Fruit fly (Drosophila melanogaster): Measurements from ENCODE around the gene CG14913.

DNA sequence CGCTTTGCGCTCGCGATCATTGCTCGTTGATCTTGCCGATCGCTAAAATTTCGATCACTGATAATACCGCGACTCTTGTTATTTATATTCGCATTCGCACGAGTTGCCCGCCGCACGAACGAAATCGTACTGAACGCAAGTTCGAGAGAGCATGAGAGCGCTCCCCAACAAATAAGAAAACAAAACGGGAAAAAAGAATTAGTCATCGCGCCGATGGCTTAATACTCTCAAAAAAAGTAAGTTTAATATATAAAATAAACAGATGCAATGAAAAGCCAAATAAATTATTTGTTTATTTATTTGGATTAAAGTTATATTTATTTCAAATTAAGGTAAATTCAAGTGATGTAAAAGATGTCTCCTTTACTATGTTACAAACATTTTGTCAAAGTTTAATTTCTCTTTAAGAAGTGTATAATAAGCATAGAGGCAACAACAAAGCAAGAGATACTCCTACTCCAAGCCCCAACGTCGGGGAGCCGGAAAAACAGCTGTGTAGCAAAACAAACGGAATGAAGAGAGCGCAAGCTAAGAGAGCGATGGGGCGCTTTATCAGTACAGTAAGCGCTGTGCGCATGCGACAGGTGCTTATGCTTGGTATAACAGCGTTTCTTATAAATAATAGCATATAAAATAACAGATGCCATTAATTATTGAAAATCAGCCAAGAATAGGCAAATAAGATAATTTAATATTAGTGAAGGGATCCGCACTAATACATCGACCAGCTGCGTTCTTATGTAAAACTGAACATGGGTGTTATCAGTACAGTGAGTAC, 40.7 kb downstream of the CG14913 start:
- TF ChIP-seq CG15336 (GFP tag; IDR thresholded peaks at IDR 0.05) (peak; percentile 71), acj6 (GFP tag; optimal IDR thresholded peaks at IDR 0.05) (peak; percentile 70), Hr39 (GFP tag; optimal IDR thresholded peaks at IDR 0.05) (peak; percentile 67), Sox14 (GFP tag; optimal IDR thresholded peaks at IDR 0.05) (peak; percentile 70), CG9139 (GFP tag; optimal IDR thresholded peaks at IDR 0.05) (peak; percentile 76), Blimp-1 (GFP tag; optimal IDR thresholded peaks at IDR 0.05) (peak; percentile 72), CG8319 (GFP tag; optimal IDR thresholded peaks at IDR 0.05) (peak; percentile 43), Met (GFP tag; optimal IDR thresholded peaks at IDR 0.05) (peak; percentile 82)

Data from whole organism, prepupa.